Worm (Caenorhabditis elegans): ENCODE results near the gene mtrr-1.

DNA sequence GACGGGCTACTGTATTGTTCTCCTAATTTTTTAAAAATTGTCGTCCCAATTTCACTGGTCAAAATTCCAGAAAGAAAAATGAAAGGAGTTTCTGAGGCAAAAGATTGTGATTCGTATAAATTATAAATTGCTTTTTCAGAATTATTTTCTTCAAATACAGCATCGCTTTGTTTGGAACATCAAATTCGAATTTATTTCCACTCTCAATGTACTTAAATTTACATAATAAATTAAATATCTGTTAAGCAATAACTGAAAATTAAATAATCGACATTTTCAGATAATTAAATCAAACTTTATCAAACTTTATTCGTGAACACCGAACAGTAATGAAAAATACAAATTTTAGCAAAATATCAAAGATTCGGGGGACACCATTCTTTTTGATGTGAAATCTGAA, 11.0 kb upstream of the mtrr-1 start:
- no peak for TF ChIP-seq sea-1 (GFP tag; conservative IDR thresholded peaks at IDR 0.05)
- no peak for TF ChIP-seq hnd-1 (tag; optimal IDR thresholded peaks at IDR 0.05)
- no peak for TF ChIP-seq aly-1 (tag; optimal IDR thresholded peaks at IDR 0.05)
- TF ChIP-seq ets-7 (tag; optimal IDR thresholded peaks at IDR 0.05) = no peak
- no peak for TF ChIP-seq hmbx-1 (tag; optimal IDR thresholded peaks at IDR 0.05)
- TF ChIP-seq ceh-36 (tag; optimal IDR thresholded peaks at IDR 0.05) = no peak
- no peak for TF ChIP-seq flt-1 (GFP tag; IDR thresholded peaks at IDR 0.05)
- no peak for TF ChIP-seq B0310.2 (tag; optimal IDR thresholded peaks at IDR 0.05)
- no peak for TF ChIP-seq pes-1 (GFP tag; IDR thresholded peaks at IDR 0.05)
- no peak for TF ChIP-seq ama-1 (optimal IDR thresholded peaks at IDR 0.05)
- TF ChIP-seq scrt-1 (GFP tag; IDR thresholded peaks at IDR 0.05) = no peak
- TF ChIP-seq tbx-11 (GFP tag; IDR thresholded peaks at IDR 0.05) = no peak
- TF ChIP-seq tbx-37 (GFP tag; conservative IDR thresholded peaks at IDR 0.05) = no peak
- TF ChIP-seq tra-4 (tag; optimal IDR thresholded peaks at IDR 0.05) = no peak

All from whole organism, early embryonic.